Worm (Caenorhabditis elegans) whole organism, L1 larva: ENCODE data around the gene eelo-1.

Source experiments
- Y116A8C.19 ChIP-seq: sonication (generic microtip); optimal IDR thresholded peaks from 2 replicates; lab custom pipeline; 2016; ENCODE audit warnings: missing compliant biosample characterization, missing genetic modification characterization, borderline replicate concordance
- aly-2 ChIP-seq: fragments of 150-350 bp; optimal IDR thresholded peaks from 2 replicates; lab custom pipeline; 2014; ENCODE audit warnings: missing biosample characterization, missing genetic modification characterization
- ceh-82 ChIP-seq, 3 experiments: fragments of 150-350 bp in 1 of 3; sonication (generic microtip) in 2 of 3; optimal IDR thresholded peaks; 2 replicates each; lab custom pipeline; 2014 to 2017; ENCODE audit warnings: missing biosample characterization in 3 of 3, missing genetic modification characterization in 3 of 3
- ceh-88 ChIP-seq: fragments of 200-800 bp; sonication (Bioruptor generic); IDR thresholded peaks from 2 replicates; pipeline ENCODE4 v1.3.6; 2022; ENCODE audit warnings: missing genetic modification characterization, missing compliant biosample characterization
- ceh-90 ChIP-seq: sonication (generic microtip); optimal IDR thresholded peaks from 2 replicates; lab custom pipeline; 2016; ENCODE audit warnings: missing genetic modification characterization, missing compliant biosample characterization
- dpl-1 ChIP-seq, 3 experiments: fragments of 150-350 bp in 2 of 3; sonication (generic microtip) in 1 of 3; optimal IDR thresholded peaks; 2 replicates each; lab custom pipeline; 2014 to 2017; ENCODE audit warnings: missing biosample characterization in 3 of 3, missing genetic modification characterization in 3 of 3, missing genetic modification reagents in 3 of 3
- efl-1 ChIP-seq, 4 experiments: fragments of 150-350 bp; optimal IDR thresholded peaks in 3 of 4; peaks in 1 of 4; 1 replicate in 1 of 4; 2 replicates in 3 of 4; lab custom pipeline; 2014; ENCODE audit warnings: missing biosample characterization in 2 of 4, missing genetic modification characterization in 2 of 4, missing genetic modification reagents in 2 of 4
- efl-3 ChIP-seq: fragments of 200-800 bp; sonication (Bioruptor generic); optimal IDR thresholded peaks from 2 replicates; lab custom pipeline; 2018; ENCODE audit warnings: mild to moderate bottlenecking, missing genetic modification characterization, missing compliant biosample characterization
- egl-13 ChIP-seq: sonication (generic microtip); optimal IDR thresholded peaks from 2 replicates; lab custom pipeline; 2016; ENCODE audit warnings: missing genotype, missing genetic modification reagents, missing genetic modification characterization, missing compliant biosample characterization
- egl-27 ChIP-seq, 2 experiments: fragments of 150-350 bp in 1 of 2; sonication (generic microtip); optimal IDR thresholded peaks; 3 replicates each; lab custom pipeline; 2017 to 2018; ENCODE audit warnings: missing biosample characterization in 2 of 2, missing genetic modification characterization in 2 of 2, missing genetic modification reagents in 2 of 2
- fkh-10 ChIP-seq: sonication (generic microtip); optimal IDR thresholded peaks from 2 replicates; lab custom pipeline; 2017; ENCODE audit warnings: missing biosample characterization, missing genetic modification reagents, missing genetic modification characterization
- fkh-4 ChIP-seq: sonication (generic microtip); optimal IDR thresholded peaks from 2 replicates; lab custom pipeline; 2016; ENCODE audit warnings: missing compliant biosample characterization, missing genetic modification characterization, borderline replicate concordance
- fkh-8 ChIP-seq: sonication (generic microtip); optimal IDR thresholded peaks from 2 replicates; lab custom pipeline; 2016; ENCODE audit warnings: mild to moderate bottlenecking, missing genetic modification characterization, missing compliant biosample characterization
- fos-1 ChIP-seq: fragments of 150-350 bp; optimal IDR thresholded peaks from 2 replicates; lab custom pipeline; 2014; ENCODE audit warnings: missing biosample characterization, missing genetic modification characterization
- grh-1 ChIP-seq: fragments of 200-800 bp; sonication (Bioruptor generic); IDR thresholded peaks from 2 replicates; pipeline ENCODE4 v1.3.6; 2022; ENCODE audit warnings: missing genetic modification reagents, missing genetic modification characterization, missing compliant biosample characterization
- hlh-17 ChIP-seq: fragments of 200-800 bp; sonication (Bioruptor generic); optimal IDR thresholded peaks from 2 replicates; lab custom pipeline; 2018; ENCODE audit warnings: missing genetic modification characterization, mild to moderate bottlenecking, missing compliant biosample characterization, moderate library complexity, borderline replicate concordance
- irx-1 ChIP-seq: sonication (generic microtip); optimal IDR thresholded peaks from 2 replicates; lab custom pipeline; 2016; ENCODE audit warnings: missing genetic modification characterization, missing compliant biosample characterization
- lir-3 ChIP-seq: sonication (generic microtip); optimal IDR thresholded peaks from 2 replicates; lab custom pipeline; 2016; ENCODE audit warnings: mild to moderate bottlenecking, missing genetic modification characterization, moderate library complexity, missing compliant biosample characterization; ENCODE audit not compliant: poor library complexity
- lsy-2 ChIP-seq, 2 experiments: fragments of 150-350 bp; optimal IDR thresholded peaks; 2 replicates each; lab custom pipeline; 2014; ENCODE audit warnings: missing biosample characterization in 2 of 2, missing genetic modification characterization in 2 of 2
- mab-9 ChIP-seq: fragments of 200-800 bp; sonication (Bioruptor generic); IDR thresholded peaks from 2 replicates; pipeline ENCODE4 v1.3.6; 2022; ENCODE audit warnings: missing genetic modification reagents, missing genetic modification characterization, missing compliant biosample characterization
- nhr-28 ChIP-seq: fragments of 150-350 bp; optimal IDR thresholded peaks from 2 replicates; lab custom pipeline; 2014; ENCODE audit warnings: missing biosample characterization, missing genetic modification characterization
- nhr-84 ChIP-seq: sonication (generic microtip); optimal IDR thresholded peaks from 2 replicates; lab custom pipeline; 2017; ENCODE audit warnings: missing biosample characterization, missing genetic modification characterization
- pqm-1 ChIP-seq: sonication (generic microtip); optimal IDR thresholded peaks from 3 replicates; lab custom pipeline; 2017; ENCODE audit warnings: missing biosample characterization, missing genetic modification characterization
- rnt-1 ChIP-seq: sonication (generic microtip); optimal IDR thresholded peaks from 2 replicates; lab custom pipeline; 2016; ENCODE audit warnings: mild to moderate bottlenecking, missing genetic modification characterization, moderate library complexity, missing compliant biosample characterization
- snpc-4 ChIP-seq: fragments of 150-350 bp; optimal IDR thresholded peaks from 2 replicates; lab custom pipeline; 2014; ENCODE audit warnings: missing biosample characterization, missing genetic modification characterization
- swsn-7 ChIP-seq: sonication (generic microtip); optimal IDR thresholded peaks from 2 replicates; lab custom pipeline; 2016; ENCODE audit warnings: missing genetic modification characterization, missing compliant biosample characterization
- tlp-1 ChIP-seq: fragments of 150-350 bp; optimal IDR thresholded peaks from 2 replicates; lab custom pipeline; 2014; ENCODE audit warnings: missing biosample characterization, missing genetic modification characterization
- unc-30 ChIP-seq: sonication (generic microtip); optimal IDR thresholded peaks from 2 replicates; lab custom pipeline; 2017; ENCODE audit warnings: missing biosample characterization, missing genetic modification characterization
- unc-86 ChIP-seq: sonication (generic microtip); optimal IDR thresholded peaks from 2 replicates; lab custom pipeline; 2016; ENCODE audit warnings: missing genetic modification characterization, missing compliant biosample characterization
- vab-15 ChIP-seq: sonication (generic microtip); optimal IDR thresholded peaks from 2 replicates; lab custom pipeline; 2017; ENCODE audit warnings: missing genotype, mild to moderate bottlenecking, missing genetic modification characterization, missing compliant biosample characterization
- zag-1 ChIP-seq: fragments of 150-350 bp; optimal IDR thresholded peaks from 2 replicates; lab custom pipeline; 2014; ENCODE audit warnings: missing biosample characterization, missing genetic modification characterization
- zip-4 ChIP-seq: fragments of 200-800 bp; sonication (Bioruptor generic); optimal IDR thresholded peaks from 2 replicates; lab custom pipeline; 2018; ENCODE audit warnings: mild to moderate bottlenecking, missing genetic modification characterization, moderate library complexity, missing compliant biosample characterization
- ztf-11 ChIP-seq, 2 experiments: sonication (generic microtip); optimal IDR thresholded peaks; 2 replicates each; lab custom pipeline; 2016 to 2017; ENCODE audit warnings: missing genetic modification characterization in 2 of 2, missing biosample characterization in 1 of 2, missing compliant biosample characterization in 1 of 2
- ztf-4 ChIP-seq: fragments of 150-350 bp; optimal IDR thresholded peaks from 2 replicates; lab custom pipeline; 2014; ENCODE audit warnings: missing biosample characterization, missing genetic modification characterization

eelo-1 gene

ce11 chrIII:1517893-1518292 is 40.4 kb downstream of the eelo-1 start, which contains the start of gene tmem-120:
Gene tmem-120, minus strand, starts transcription at chrIII:1517993.
- TF ChIP-seq nhr-84 (tag; lab: Kevin White, UChicago) (no peak), dpl-1 (GFP tag; optimal IDR thresholded peaks at IDR 0.05; lab: Kevin White, UChicago) (no peak), snpc-4 (tag; lab: Kevin White, UChicago) (no peak), mab-9 (no peak), fos-1 (tag; lab: Kevin White, UChicago) (no peak), fkh-8 (tag; lab: Kevin White, UChicago) (no peak), ceh-82 (tag; optimal IDR thresholded peaks at IDR 0.05; lab: Kevin White, UChicago) (no peak)

DNA sequence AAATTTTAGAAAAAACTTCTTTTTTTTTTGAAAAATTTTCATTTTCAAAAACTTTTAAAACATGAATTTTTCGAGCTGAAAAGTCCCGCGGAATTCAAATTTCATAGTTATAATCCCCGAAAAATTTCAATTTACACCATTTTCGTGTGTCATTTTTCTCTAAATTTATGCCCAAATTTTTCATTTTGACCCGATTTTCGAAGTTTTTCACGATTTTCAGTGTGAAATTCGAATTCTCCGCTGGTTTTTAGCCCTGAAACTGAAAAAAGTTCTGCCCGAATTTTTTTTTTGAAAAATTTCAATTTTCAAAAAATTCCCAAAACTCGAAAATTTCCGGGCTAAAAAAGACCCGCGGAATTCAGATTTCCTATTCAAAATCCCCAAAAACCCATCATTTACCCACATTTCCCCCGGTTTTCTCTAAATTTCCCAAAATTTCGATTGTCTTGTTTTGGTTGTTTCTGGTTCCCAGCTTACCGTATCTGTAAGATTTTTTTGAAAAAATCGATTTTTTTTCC is 49.5 kb downstream of the eelo-1 start:
- no peak for TF ChIP-seq ceh-82 (tag; optimal IDR thresholded peaks at IDR 0.05; lab: Kevin White, UChicago)
- TF ChIP-seq egl-27 (tag; optimal IDR thresholded peaks at IDR 0.05; lab: Kevin White, UChicago) = no peak
- no peak for TF ChIP-seq Y116A8C.19 (tag; lab: Kevin White, UChicago)
- TF ChIP-seq fkh-10 (GFP tag; lab: Kevin White, UChicago) = no peak
- TF ChIP-seq aly-2 (tag; lab: Kevin White, UChicago) = no peak
- TF ChIP-seq egl-13 = no peak
- TF ChIP-seq ztf-11 (tag; optimal IDR thresholded peaks at IDR 0.05; lab: Kevin White, UChicago) = no peak
- TF ChIP-seq nhr-28 = no peak
- no peak for TF ChIP-seq ceh-88
- TF ChIP-seq irx-1 (tag; lab: Kevin White, UChicago) = no peak
- TF ChIP-seq tlp-1 = no peak
- TF ChIP-seq fkh-4 (tag; lab: Kevin White, UChicago) = no peak
- no peak for TF ChIP-seq rnt-1
- TF ChIP-seq, all 84 proteins: peak for 0

DNA sequence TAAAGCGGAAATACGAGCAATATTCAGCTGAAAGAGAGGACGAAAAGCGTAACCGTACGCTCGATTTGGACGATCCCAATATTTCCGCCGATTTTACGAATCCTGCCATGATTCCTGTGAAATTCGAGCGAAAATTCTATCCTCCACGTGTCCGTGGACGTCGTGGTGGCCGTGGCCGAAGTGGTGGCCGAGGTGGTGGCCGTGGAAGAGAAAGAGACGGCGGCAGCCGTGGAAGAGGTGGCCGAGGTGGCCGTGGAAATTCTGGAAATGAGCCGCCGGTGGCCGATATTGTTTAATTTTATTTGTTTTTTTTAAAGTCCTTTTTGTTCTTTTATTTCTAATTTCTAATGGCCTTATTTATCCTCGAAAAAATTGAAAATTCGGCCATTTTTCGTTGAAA is 50.1 kb downstream of the eelo-1 start:
- TF ChIP-seq ceh-88 (no peak), hlh-17 (GFP tag; lab: Kevin White, UChicago) (no peak), ztf-4 (tag; lab: Kevin White, UChicago) (no peak), zag-1 (tag; lab: Kevin White, UChicago) (no peak), lsy-2 (tag; optimal IDR thresholded peaks at IDR 0.05; lab: Kevin White, UChicago) (no peak), zip-4 (GFP tag; lab: Kevin White, UChicago) (no peak), unc-86 (tag; lab: Kevin White, UChicago) (no peak), swsn-7 (tag; lab: Kevin White, UChicago) (no peak), ceh-90 (tag; lab: Kevin White, UChicago) (no peak), ceh-82 (tag; optimal IDR thresholded peaks at IDR 0.05; lab: Kevin White, UChicago) (no peak), fkh-10 (GFP tag; lab: Kevin White, UChicago) (no peak), efl-3 (GFP tag; lab: Kevin White, UChicago) (no peak), grh-1 (no peak), lir-3 (no peak), mab-9 (no peak), pqm-1 (tag; lab: Kevin White, UChicago) (no peak), efl-1 (optimal IDR thresholded peaks at IDR 0.05; lab: Kevin White, UChicago) (no peak), efl-1 (GFP tag; optimal IDR thresholded peaks at IDR 0.05 in 1 of 2; lab: Kevin White, UChicago) (no peak), unc-30 (no peak), vab-15 (tag; lab: Kevin White, UChicago) (no peak)
